Fruit fly (Drosophila melanogaster) whole organism, larva: Measurements from ENCODE around the gene Taf11.

Experiments
- noc ChIP-seq: fragments of 200-800 bp; sonication (Bioruptor generic); optimal IDR thresholded peaks from 3 replicates; lab custom pipeline; 2019; ENCODE audit warnings: missing biosample characterization, mild to moderate bottlenecking, missing genetic modification characterization, moderate library complexity

The Taf11 gene

DNA sequence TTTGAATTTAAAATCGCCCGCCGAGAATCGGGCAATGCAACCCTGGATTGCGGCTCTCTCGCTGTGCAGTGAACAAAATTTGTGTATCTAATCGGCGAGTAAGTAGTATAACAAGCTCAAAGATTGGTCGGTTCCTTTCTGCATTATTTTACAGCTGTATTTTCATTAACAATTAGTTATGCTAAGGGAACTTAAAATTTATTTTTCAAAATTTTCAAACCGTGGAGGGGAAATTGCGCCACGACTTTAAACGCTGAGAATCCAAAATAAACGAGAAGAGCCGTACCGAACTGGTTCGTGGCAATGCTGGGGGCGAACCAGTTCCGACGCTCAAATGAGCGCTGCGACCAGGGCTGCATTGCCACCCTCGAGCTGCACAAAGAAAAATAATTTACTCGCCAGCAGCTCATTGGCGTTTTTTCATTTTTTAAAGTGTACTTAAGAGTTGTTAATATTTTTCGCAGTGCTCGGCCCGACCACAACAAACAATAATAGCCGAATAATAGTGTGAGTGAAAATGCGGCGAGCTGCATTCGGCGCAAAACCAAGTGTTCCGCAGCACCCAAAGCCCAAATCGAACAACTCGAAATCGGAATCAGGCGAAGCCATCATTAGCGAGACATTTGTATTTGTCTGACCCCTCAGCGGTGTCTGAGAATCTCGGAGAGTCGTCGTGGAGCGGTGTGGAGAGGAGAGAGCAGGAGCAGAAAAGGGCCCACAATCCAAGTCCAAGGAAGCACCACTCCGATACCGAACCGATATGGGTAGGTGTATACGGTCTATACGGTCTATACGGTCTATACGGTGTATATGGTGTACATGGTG lies 4.9 kb downstream of the Taf11 start, which contains the start of gene zf30C:
Gene zf30C, plus strand, starts transcription at position 353 of the 825 bp plus-strand sequence.
- TF ChIP-seq noc (tag; lab: Kevin White, UChicago) = peak; percentile 61

DNA sequence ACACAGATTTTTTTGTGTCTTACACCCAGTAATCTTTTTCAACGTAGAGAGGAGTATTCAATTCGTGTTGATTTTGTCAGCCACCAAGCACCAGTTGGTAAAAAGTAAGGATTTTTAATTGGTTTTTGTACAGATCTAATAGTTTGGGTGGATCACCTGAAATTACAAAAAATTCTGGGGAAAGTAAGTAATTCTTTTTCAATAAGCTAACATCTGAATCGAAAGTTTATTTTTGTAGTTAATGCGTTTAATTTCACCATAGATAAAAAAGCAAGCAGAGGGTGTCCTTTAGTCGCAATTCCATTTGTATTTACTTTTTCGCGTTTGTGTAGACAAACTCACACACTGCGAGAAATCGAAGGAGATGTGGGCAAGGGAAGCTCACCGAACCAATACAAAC lies 8.2 kb downstream of the Taf11 start:
- no peak for TF ChIP-seq noc (tag; lab: Kevin White, UChicago)

dm6 chr2L:9753357-9753756 lies 9.7 kb downstream of the Taf11 start:
- TF ChIP-seq noc (tag; lab: Kevin White, UChicago) = no peak

- no peak for TF ChIP-seq noc (tag; lab: Kevin White, UChicago)
These were observed 13.3 kb downstream of the Taf11 start, which contains the start of gene Cyp4e3 for dm6 chr2L:9749745-9750144. Gene Cyp4e3, minus strand, starts transcription at chr2L:9750071.

DNA sequence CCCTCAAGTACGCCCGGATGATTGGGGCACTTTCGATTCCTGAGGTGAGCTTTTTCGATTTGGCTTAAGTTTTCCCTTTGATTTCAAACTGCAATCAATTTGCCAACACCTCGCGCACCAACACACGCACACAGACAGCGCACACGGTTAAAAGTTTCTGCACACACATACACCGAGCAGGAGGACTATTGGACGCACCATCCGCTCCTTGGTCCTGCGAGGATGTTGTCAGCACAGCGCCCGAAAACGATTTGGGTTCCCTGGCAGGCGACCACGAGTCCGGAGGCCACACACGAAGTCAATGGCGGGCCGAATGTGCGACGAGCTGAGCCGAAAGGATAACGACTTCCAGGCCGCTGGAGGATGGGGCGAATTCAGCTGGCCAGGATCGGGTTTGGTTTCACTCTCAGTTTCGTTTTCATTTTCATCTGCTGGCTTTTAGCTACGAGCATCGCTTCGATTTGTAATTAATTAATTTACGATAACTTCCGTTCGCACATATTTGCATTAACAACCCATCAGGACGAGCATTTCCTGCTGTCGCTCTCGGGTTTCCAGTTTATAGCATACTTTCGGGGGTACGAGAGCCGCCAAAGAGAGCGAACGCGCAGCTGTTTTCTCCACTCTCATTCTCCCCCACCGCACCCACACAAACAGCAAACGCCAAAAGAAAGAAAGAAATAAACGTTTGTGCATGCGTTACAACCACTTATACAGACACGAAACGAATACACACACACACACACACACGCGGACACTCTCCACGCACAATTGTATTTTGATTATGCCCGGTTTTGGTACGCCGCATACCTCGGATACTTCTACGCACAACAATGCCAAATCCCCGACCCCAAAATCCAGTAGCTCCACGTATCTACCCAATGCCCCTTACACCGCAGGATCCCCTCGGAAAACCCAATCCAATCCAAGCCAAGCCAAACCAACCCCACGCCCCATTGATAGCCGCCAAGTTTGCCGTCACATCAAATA lies 16.5 kb downstream of the Taf11 start, which contains the start of gene Nckx30C:
Gene Nckx30C, minus strand, starts transcription at position 260 of the 990 bp plus-strand sequence.
- TF ChIP-seq noc (tag; lab: Kevin White, UChicago) = no peak

dm6 chr2L:9744634-9745033 lies 18.4 kb downstream of the Taf11 start:
- TF ChIP-seq noc (tag; lab: Kevin White, UChicago) = no peak

DNA sequence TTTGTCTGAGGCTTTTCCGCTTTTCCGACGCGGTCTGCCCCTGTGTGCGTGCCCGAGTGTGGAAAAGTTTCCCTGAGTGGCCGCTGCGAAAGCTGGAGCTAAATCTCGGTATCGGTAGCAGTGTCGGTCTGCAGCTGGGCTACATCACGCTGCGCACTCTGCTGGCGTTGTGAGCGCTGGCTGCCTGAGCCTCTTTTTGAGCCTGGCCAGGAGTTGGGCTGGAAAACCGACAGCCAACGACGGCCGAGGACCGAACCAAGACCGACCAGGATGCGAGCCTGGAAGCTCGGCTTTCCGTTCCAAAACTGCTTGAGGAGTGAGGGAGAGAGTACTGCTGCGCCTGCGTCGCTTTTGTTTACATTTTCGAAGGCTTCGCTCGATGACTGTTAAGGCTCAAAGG lies 19.2 kb downstream of the Taf11 start:
- TF ChIP-seq noc (tag; lab: Kevin White, UChicago) = no peak

DNA sequence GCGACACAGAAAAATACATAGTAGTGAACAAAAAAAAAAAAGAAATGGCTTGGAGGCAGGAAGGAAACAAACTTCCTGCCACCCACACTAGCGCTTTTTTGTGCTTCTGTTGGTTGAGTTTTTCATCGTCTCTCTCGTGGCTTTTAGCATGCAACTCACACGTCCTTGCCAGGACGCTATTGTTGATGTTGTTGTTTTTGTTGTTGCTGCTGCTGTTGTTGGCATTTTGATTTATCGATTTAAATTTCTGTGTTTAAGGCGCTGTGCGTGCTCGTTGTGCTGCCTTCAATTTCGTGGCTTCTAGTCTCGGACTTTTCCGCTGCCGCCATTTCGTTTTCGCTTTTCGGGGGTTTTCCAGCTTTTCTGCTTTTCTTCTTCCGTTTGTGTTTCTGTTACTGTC lies 23.4 kb downstream of the Taf11 start:
- no peak for TF ChIP-seq noc (tag; lab: Kevin White, UChicago)

dm6 chr2L:9737803-9738202 lies 25.3 kb downstream of the Taf11 start:
- TF ChIP-seq noc (tag; lab: Kevin White, UChicago) = no peak

DNA sequence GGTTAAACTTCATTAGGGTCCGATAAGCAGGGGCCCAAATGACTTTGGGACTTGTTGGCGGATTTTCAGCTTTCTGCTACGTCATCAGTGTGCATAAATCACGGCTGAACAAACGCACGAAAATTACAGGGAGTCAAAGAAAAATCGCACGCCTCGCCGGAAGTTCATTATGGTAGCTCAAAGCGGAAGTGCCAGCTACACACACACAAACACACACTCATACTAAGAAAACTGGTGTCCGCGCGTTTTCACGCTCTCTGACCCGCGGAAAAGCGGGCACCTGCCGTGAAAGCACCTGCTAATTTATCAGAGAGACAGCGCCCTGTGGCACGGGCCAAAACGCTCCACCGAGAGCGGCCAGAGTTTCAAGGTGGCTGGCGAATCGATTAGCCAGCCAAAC lies 25.7 kb downstream of the Taf11 start:
- TF ChIP-seq noc (tag; lab: Kevin White, UChicago) = no peak

dm6 chr2L:9736000-9736695 lies 26.9 kb downstream of the Taf11 start, which contains the start of gene CG13117:
Gene CG13117, plus strand, starts transcription at chr2L:9736645.
- TF ChIP-seq noc (tag; lab: Kevin White, UChicago) = no peak

DNA sequence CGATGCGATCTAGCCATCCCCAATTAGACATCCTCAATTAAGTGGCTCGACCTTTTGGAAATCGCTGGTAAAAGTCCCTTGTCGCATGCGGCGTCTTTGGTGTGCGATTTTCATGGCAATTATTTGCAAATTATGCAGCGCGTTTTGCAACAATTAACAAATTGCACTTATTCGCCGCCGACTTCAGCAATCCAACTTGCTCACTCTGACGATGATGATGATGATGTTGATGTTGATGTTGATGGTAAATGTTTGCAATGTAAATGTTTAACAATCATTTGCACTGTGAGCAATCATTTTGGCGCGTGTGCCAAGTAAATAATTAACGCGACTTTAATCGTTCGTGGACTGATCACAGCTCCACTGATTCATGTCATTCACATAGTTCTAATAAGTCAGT lies 28.9 kb downstream of the Taf11 start:
- no peak for TF ChIP-seq noc (tag; lab: Kevin White, UChicago)

DNA sequence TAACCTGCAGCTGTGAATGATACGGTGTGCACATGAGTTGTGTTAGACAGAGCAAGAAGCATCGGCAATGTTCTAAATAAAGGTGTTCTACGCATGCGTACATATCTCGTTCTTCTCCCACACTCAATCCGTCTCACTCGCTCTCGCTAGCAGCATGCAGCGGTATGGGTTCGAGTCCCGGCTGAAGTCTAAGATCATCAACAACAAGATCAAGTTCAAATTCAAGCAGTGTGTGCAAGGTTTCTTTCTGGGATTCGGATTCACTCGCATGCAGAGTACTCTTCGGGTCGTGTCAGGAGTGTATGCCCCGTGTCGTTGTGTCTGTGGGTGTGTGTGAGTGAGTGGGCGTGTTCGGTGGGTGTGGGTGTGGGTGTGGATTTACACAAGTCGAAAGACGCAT lies 31.8 kb downstream of the Taf11 start:
- no peak for TF ChIP-seq noc (tag; lab: Kevin White, UChicago)

- TF ChIP-seq noc (tag; lab: Kevin White, UChicago) = no peak
These were observed 33.3 kb downstream of the Taf11 start, which contains the start of gene CG13116 for dm6 chr2L:9729618-9730284. Gene CG13116, plus strand, starts transcription at chr2L:9729940.

- TF ChIP-seq noc (tag; lab: Kevin White, UChicago) = no peak
These were observed 34.3 kb downstream of the Taf11 start for dm6 chr2L:9728791-9729190.
